Fruit fly (Drosophila melanogaster): ENCODE results near the gene Mp.

The Mp gene

DNA sequence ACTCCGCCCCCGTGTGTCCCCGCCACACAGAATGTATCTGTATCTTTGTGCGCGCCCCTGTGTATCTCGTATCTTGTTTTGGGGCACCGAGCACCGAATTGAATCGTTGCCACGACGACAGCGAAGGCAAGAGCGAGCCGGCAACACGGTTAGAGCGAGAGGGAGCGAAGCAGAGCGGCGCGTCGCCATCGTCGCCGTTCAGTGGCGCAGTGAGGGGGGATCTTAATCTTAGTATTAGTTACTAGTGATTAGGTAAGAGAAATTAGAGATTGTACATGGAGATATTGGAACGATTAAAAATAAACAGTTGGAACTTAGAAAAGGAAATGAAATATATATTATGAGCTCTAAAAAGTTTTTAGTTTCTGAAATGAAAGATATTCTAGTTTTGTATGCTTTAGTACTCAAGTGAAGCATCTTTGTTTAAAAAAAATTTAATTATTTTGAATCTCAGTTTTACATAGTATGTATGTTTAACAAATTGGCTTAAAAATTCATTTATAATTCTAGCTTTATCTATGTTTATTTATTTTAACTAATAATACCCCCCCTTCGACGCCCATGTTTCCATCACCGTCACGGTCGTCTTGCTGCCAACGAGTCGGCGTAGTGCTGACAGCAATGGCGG is 9.6 kb upstream of the Mp start (continued):
- TF ChIP-seq CG11247 (GFP tag; IDR thresholded peaks at IDR 0.05) (peak; percentile 68), gro (GFP tag; optimal IDR thresholded peaks at IDR 0.05) (peak; percentile 36), CG18011 (GFP tag; optimal IDR thresholded peaks at IDR 0.05) (peak; percentile 60), CG11085 (GFP tag; IDR thresholded peaks at IDR 0.05) (peak; percentile 52; the same call in 1 of the 2 replicates), CrebB (tag; optimal IDR thresholded peaks at IDR 0.05) (no peak), CG7271 (tag; optimal IDR thresholded peaks at IDR 0.05) (no peak), sr (GFP tag; IDR thresholded peaks at IDR 0.05) (peak; percentile 45; the same call in 2 of the 3 replicates), grau (tag; optimal IDR thresholded peaks at IDR 0.05) (peak; percentile 93), CG14014 (GFP tag; IDR thresholded peaks at IDR 0.05) (peak; percentile 51; the same call in 1 of the 2 replicates), Meics (GFP tag; optimal IDR thresholded peaks at IDR 0.05) (peak; percentile 94), CG17385 (GFP tag; optimal IDR thresholded peaks at IDR 0.05) (peak; percentile 87), CG6175 (GFP tag; IDR thresholded peaks at IDR 0.05) (peak; percentile 98), h (optimal IDR thresholded peaks at IDR 0.05) (no peak), Jarid2 (GFP tag; optimal IDR thresholded peaks at IDR 0.05) (peak; percentile 79), zf30C (GFP tag; optimal IDR thresholded peaks at IDR 0.05) (no peak), CG4424 (GFP tag; optimal IDR thresholded peaks at IDR 0.05) (peak; percentile 97), mirr (GFP tag; optimal IDR thresholded peaks at IDR 0.05) (peak; percentile 18), so (GFP tag; IDR thresholded peaks at IDR 0.05) (peak; percentile 79; the same call in 2 of the 3 replicates), Sin3A (optimal IDR thresholded peaks at IDR 0.05) (no peak), CG18619 (GFP tag; optimal IDR thresholded peaks at IDR 0.05) (peak; percentile 94), bigmax (GFP tag; optimal IDR thresholded peaks at IDR 0.05) (no peak), sc (optimal IDR thresholded peaks at IDR 0.05) (no peak), sc (GFP tag; optimal IDR thresholded peaks at IDR 0.05) (peak; percentile 89), CG4730 (GFP tag; IDR thresholded peaks at IDR 0.05) (peak; percentile 79), CG5245 (GFP tag; optimal IDR thresholded peaks at IDR 0.05) (peak; percentile 53), TFAM (GFP tag; optimal IDR thresholded peaks at IDR 0.05) (peak; percentile 57), Adf1 (GFP tag; IDR thresholded peaks at IDR 0.05) (peak; percentile 79), CG17361 (GFP tag; IDR thresholded peaks at IDR 0.05) (peak; percentile 100), CG3281 (GFP tag; optimal IDR thresholded peaks at IDR 0.05) (peak; percentile 95), Taf1 (GFP tag; IDR thresholded peaks at IDR 0.05) (peak; percentile 65), ttk (GFP tag; IDR thresholded peaks at IDR 0.05) (peak; percentile 77), lilli (GFP tag; optimal IDR thresholded peaks at IDR 0.05) (peak; percentile 71), CG6683 (GFP tag; optimal IDR thresholded peaks at IDR 0.05) (peak; percentile 91), CG9727 (GFP tag; optimal IDR thresholded peaks at IDR 0.05) (peak; percentile 96), trem (tag; optimal IDR thresholded peaks at IDR 0.05) (peak; percentile 90), CG10267 (tag; optimal IDR thresholded peaks at IDR 0.05) (peak; percentile 91), CG16779 (GFP tag; IDR thresholded peaks at IDR 0.05) (no peak), HLH3B (GFP tag; IDR thresholded peaks at IDR 0.05) (peak; percentile 71), ham (GFP tag; IDR thresholded peaks at IDR 0.05) (no peak), psq (GFP tag; optimal IDR thresholded peaks at IDR 0.05) (peak; percentile 73), CG12942 (GFP tag; optimal IDR thresholded peaks at IDR 0.05) (peak; percentile 77), CG8290 (GFP tag; optimal IDR thresholded peaks at IDR 0.05) (peak; percentile 72), CG8290 (tag; optimal IDR thresholded peaks at IDR 0.05) (peak in 1 of 2 experiments; percentile 72), al (GFP tag; IDR thresholded peaks at IDR 0.05) (peak; percentile 86), pzg (GFP tag; optimal IDR thresholded peaks at IDR 0.05) (no peak), CG31388 (GFP tag; optimal IDR thresholded peaks at IDR 0.05) (peak; percentile 80), ara (GFP tag; IDR thresholded peaks at IDR 0.05) (peak; percentile 70), Camta (GFP tag; optimal IDR thresholded peaks at IDR 0.05) (peak; percentile 79), sim (GFP tag; IDR thresholded peaks at IDR 0.05) (no peak), gcm (GFP tag; optimal IDR thresholded peaks at IDR 0.05) (peak; percentile 82), kay (GFP tag; optimal IDR thresholded peaks at IDR 0.05) (peak; percentile 91), CG32767 (GFP tag; IDR thresholded peaks at IDR 0.05) (peak; percentile 81)
